Worm (Caenorhabditis elegans) whole organism, L4/young adult: ENCODE results near the gene W02H5.19.
A peak's percentile ranks its signal among the peaks of the same experiment; 100 is the strongest.

Source experiments
- W03F9.2 ChIP-seq: fragments of 150-350 bp; optimal IDR thresholded peaks from 2 replicates; lab custom pipeline; 2014; ENCODE audit warnings: missing biosample characterization, missing genetic modification characterization
- dao-5 ChIP-seq: sonication (generic microtip); optimal IDR thresholded peaks from 2 replicates; lab custom pipeline; 2016; ENCODE audit warnings: missing genotype, missing genetic modification characterization, moderate library complexity, missing compliant biosample characterization
- him-1 ChIP-seq: sonication (generic microtip); optimal IDR thresholded peaks from 2 replicates; lab custom pipeline; 2016; ENCODE audit warnings: missing genotype, missing genetic modification reagents, missing genetic modification characterization, missing compliant biosample characterization

W02H5.19 gene

ce11 chrV:2639506-2639905, 816 bp downstream of the W02H5.19 start:
- no peak for TF ChIP-seq him-1 (tag; lab: Kevin White, UChicago)
- TF ChIP-seq dao-5 (tag; lab: Kevin White, UChicago): no peak
- no peak for TF ChIP-seq W03F9.2 (tag; lab: Kevin White, UChicago)

ce11 chrV:2646067-2646466, 7.4 kb downstream of the W02H5.19 start:
- TF ChIP-seq him-1 (tag; lab: Kevin White, UChicago) (no peak), W03F9.2 (tag; lab: Kevin White, UChicago) (no peak), dao-5 (tag; lab: Kevin White, UChicago) (no peak)

- TF ChIP-seq W03F9.2 (tag; lab: Kevin White, UChicago): no peak
- TF ChIP-seq him-1 (tag; lab: Kevin White, UChicago): no peak
- TF ChIP-seq dao-5 (tag; lab: Kevin White, UChicago): no peak
Measured at ce11 chrV:2647222-2647796, 8.6 kb downstream of the W02H5.19 start.

ce11 chrV:2650980-2651379, 12.3 kb downstream of the W02H5.19 start:
- TF ChIP-seq W03F9.2 (tag; lab: Kevin White, UChicago) (no peak), dao-5 (tag; lab: Kevin White, UChicago) (no peak), him-1 (tag; lab: Kevin White, UChicago) (no peak)

- TF ChIP-seq W03F9.2 (tag; lab: Kevin White, UChicago) (no peak), dao-5 (tag; lab: Kevin White, UChicago) (no peak), him-1 (tag; lab: Kevin White, UChicago) (no peak)
Measured at ce11 chrV:2652557-2653133, 14.0 kb downstream of the W02H5.19 start, which contains the start of the genes W02H5.8 and angl-1. W02H5.8 (minus strand) TSS chrV:2652657. angl-1 (plus strand) TSS chrV:2653083.

- no peak for TF ChIP-seq W03F9.2 (tag; lab: Kevin White, UChicago)
- no peak for TF ChIP-seq dao-5 (tag; lab: Kevin White, UChicago)
- no peak for TF ChIP-seq him-1 (tag; lab: Kevin White, UChicago)
Measured at ce11 chrV:2656159-2656558, 17.5 kb downstream of the W02H5.19 start.

- TF ChIP-seq dao-5 (tag; lab: Kevin White, UChicago): no peak
- TF ChIP-seq him-1 (tag; lab: Kevin White, UChicago): no peak
- peak; percentile 2 for TF ChIP-seq W03F9.2 (tag; lab: Kevin White, UChicago)
Measured at ce11 chrV:2657682-2658081, 19.0 kb downstream of the W02H5.19 start.

ce11 chrV:2660457-2660856, 21.8 kb downstream of the W02H5.19 start:
- TF ChIP-seq dao-5 (tag; lab: Kevin White, UChicago): no peak
- TF ChIP-seq him-1 (tag; lab: Kevin White, UChicago): no peak
- TF ChIP-seq W03F9.2 (tag; lab: Kevin White, UChicago): no peak

- TF ChIP-seq him-1 (tag; lab: Kevin White, UChicago) (no peak), W03F9.2 (tag; lab: Kevin White, UChicago) (no peak), dao-5 (tag; lab: Kevin White, UChicago) (peak; percentile 33)
Measured at ce11 chrV:2664525-2665053, 25.9 kb downstream of the W02H5.19 start, which contains the start of gene ndx-2. ndx-2 (minus strand) TSS chrV:2665003.

ce11 chrV:2666600-2666999, 27.9 kb downstream of the W02H5.19 start, which contains the start of gene W02G9.4:
W02G9.4 (plus strand) TSS chrV:2666900.
- TF ChIP-seq dao-5 (tag; lab: Kevin White, UChicago) (no peak), W03F9.2 (tag; lab: Kevin White, UChicago) (no peak), him-1 (tag; lab: Kevin White, UChicago) (no peak)

ce11 chrV:2671155-2671554, 32.5 kb downstream of the W02H5.19 start, which contains the start of gene kel-8:
kel-8 (plus strand) TSS chrV:2671455.
- TF ChIP-seq W03F9.2 (tag; lab: Kevin White, UChicago) (no peak), him-1 (tag; lab: Kevin White, UChicago) (no peak), dao-5 (tag; lab: Kevin White, UChicago) (no peak)

ce11 chrV:2672603-2673002, 33.9 kb downstream of the W02H5.19 start, which contains the start of gene W02G9.3:
W02G9.3 (plus strand) TSS chrV:2672986.
- TF ChIP-seq dao-5 (tag; lab: Kevin White, UChicago) (no peak), W03F9.2 (tag; lab: Kevin White, UChicago) (peak; percentile 81)

- no peak for TF ChIP-seq him-1 (tag; lab: Kevin White, UChicago)
- TF ChIP-seq W03F9.2 (tag; lab: Kevin White, UChicago): no peak
- no peak for TF ChIP-seq dao-5 (tag; lab: Kevin White, UChicago)
Measured at ce11 chrV:2673807-2674206, 35.1 kb downstream of the W02H5.19 start.
